Worm (Caenorhabditis elegans) whole organism, mixed stage, embryonic: Measurements from ENCODE around the gene pyk-2.
"Not testable (repeated sequence)": the region's sequence is repeated elsewhere in the genome, so short reads cannot be mapped to it uniquely, and the experiment has no call there.

ENCODE experiments used
- bed-3 ChIP-seq: fragments of 200-800 bp; sonication (Bioruptor generic); optimal IDR thresholded peaks from 3 replicates; lab custom pipeline; 2018; ENCODE audit warnings: mild to moderate bottlenecking, missing genetic modification characterization, moderate library complexity, missing compliant biosample characterization
- blmp-1 ChIP-seq: fragments of 150-350 bp; optimal IDR thresholded peaks from 2 replicates; lab custom pipeline; 2014; ENCODE audit warnings: missing biosample characterization, missing genetic modification characterization
- ceh-39 ChIP-seq: fragments of 150-350 bp; optimal IDR thresholded peaks from 2 replicates; lab custom pipeline; 2014; ENCODE audit warnings: missing biosample characterization, missing genetic modification characterization
- ceh-43 ChIP-seq: fragments of 200-800 bp; sonication (Bioruptor generic); optimal IDR thresholded peaks from 2 replicates; lab custom pipeline; 2018; ENCODE audit warnings: mild to moderate bottlenecking, missing genetic modification characterization, moderate library complexity, missing compliant biosample characterization
- ceh-83 ChIP-seq: fragments of 200-800 bp; sonication (Bioruptor generic); optimal IDR thresholded peaks from 2 replicates; lab custom pipeline; 2018; ENCODE audit warnings: mild to moderate bottlenecking, missing genetic modification characterization, missing compliant biosample characterization
- ces-1 ChIP-seq: fragments of 150-350 bp; optimal IDR thresholded peaks from 2 replicates; lab custom pipeline; 2014; ENCODE audit warnings: missing biosample characterization, missing genetic modification reagents, missing genetic modification characterization
- cnd-1 ChIP-seq: fragments of 200-800 bp; sonication (Bioruptor generic); optimal IDR thresholded peaks from 2 replicates; lab custom pipeline; 2018; ENCODE audit warnings: mild to moderate bottlenecking, missing genetic modification characterization, missing compliant biosample characterization
- elt-1 ChIP-seq: sonication (generic microtip); optimal IDR thresholded peaks from 2 replicates; lab custom pipeline; 2017; ENCODE audit warnings: missing genetic modification characterization, mild to moderate bottlenecking, missing compliant biosample characterization, antibody characterized with exemption, moderate library complexity, borderline replicate concordance; ENCODE audit not compliant: insufficient read depth
- elt-3 ChIP-seq: fragments of 150-350 bp; optimal IDR thresholded peaks from 2 replicates; lab custom pipeline; 2014; ENCODE audit warnings: missing biosample characterization, missing genetic modification characterization
- hlh-1 ChIP-seq: fragments of 150-350 bp; optimal IDR thresholded peaks from 2 replicates; lab custom pipeline; 2014; ENCODE audit warnings: missing biosample characterization, missing genetic modification reagents, missing genetic modification characterization
- lin-13 ChIP-seq: fragments of 150-350 bp; optimal IDR thresholded peaks from 2 replicates; lab custom pipeline; 2014; ENCODE audit warnings: missing biosample characterization, missing genetic modification characterization
- lin-32 ChIP-seq: fragments of 200-800 bp; sonication (Bioruptor generic); optimal IDR thresholded peaks from 2 replicates; lab custom pipeline; 2018; ENCODE audit warnings: mild to moderate bottlenecking, missing genetic modification characterization, missing compliant biosample characterization
- lsy-2 ChIP-seq: fragments of 150-350 bp; optimal IDR thresholded peaks from 2 replicates; lab custom pipeline; 2014; ENCODE audit warnings: missing biosample characterization, missing genetic modification characterization
- mab-5 ChIP-seq: fragments of 150-350 bp; optimal IDR thresholded peaks from 2 replicates; lab custom pipeline; 2014; ENCODE audit warnings: missing biosample characterization, missing genetic modification characterization
- mep-1 ChIP-seq: fragments of 150-350 bp; optimal IDR thresholded peaks from 2 replicates; lab custom pipeline; 2017; ENCODE audit warnings: missing biosample characterization, missing genetic modification reagents, missing genetic modification characterization, inconsistent platforms
- mls-2 ChIP-seq: sonication (generic microtip); optimal IDR thresholded peaks from 2 replicates; lab custom pipeline; 2016; ENCODE audit warnings: mild to moderate bottlenecking, missing genetic modification characterization, moderate library complexity, missing compliant biosample characterization
- nhr-12 ChIP-seq: fragments of 150-350 bp; optimal IDR thresholded peaks from 2 replicates; lab custom pipeline; 2014; ENCODE audit warnings: missing biosample characterization, missing genetic modification characterization
- nhr-2 ChIP-seq: fragments of 150-350 bp; optimal IDR thresholded peaks from 2 replicates; lab custom pipeline; 2014; ENCODE audit warnings: missing biosample characterization, missing genetic modification characterization
- nhr-28 ChIP-seq: fragments of 150-350 bp; optimal IDR thresholded peaks from 2 replicates; lab custom pipeline; 2014; ENCODE audit warnings: missing biosample characterization, missing genetic modification characterization
- nhr-76 ChIP-seq: sonication (generic microtip); optimal IDR thresholded peaks from 2 replicates; lab custom pipeline; 2017; ENCODE audit warnings: missing biosample characterization, missing genetic modification characterization
- pha-4 ChIP-seq: fragments of 150-350 bp; optimal IDR thresholded peaks from 2 replicates; lab custom pipeline; 2018; ENCODE audit warnings: missing biosample characterization, missing genetic modification reagents, missing genetic modification characterization
- sem-2 ChIP-seq: fragments of 200-800 bp; sonication (Bioruptor generic); optimal IDR thresholded peaks from 2 replicates; lab custom pipeline; 2018; ENCODE audit warnings: mild to moderate bottlenecking, missing genetic modification characterization, missing compliant biosample characterization
- snpc-4 ChIP-seq: fragments of 150-350 bp; optimal IDR thresholded peaks from 2 replicates; lab custom pipeline; 2014; ENCODE audit warnings: missing biosample characterization, missing genetic modification characterization
- tbx-8 ChIP-seq: fragments of 200-800 bp; sonication (Bioruptor generic); optimal IDR thresholded peaks from 2 replicates; lab custom pipeline; 2018; ENCODE audit warnings: mild to moderate bottlenecking, missing genetic modification characterization, moderate library complexity, missing compliant biosample characterization
- unc-120 ChIP-seq: sonication (generic microtip); optimal IDR thresholded peaks from 2 replicates; lab custom pipeline; 2017; ENCODE audit warnings: missing genetic modification characterization, missing compliant biosample characterization; ENCODE audit not compliant: poor library complexity, severe bottlenecking
- unc-39 ChIP-seq: fragments of 150-350 bp; optimal IDR thresholded peaks from 2 replicates; lab custom pipeline; 2014; ENCODE audit warnings: missing biosample characterization, missing genetic modification characterization
- unc-62 ChIP-seq: fragments of 150-350 bp; optimal IDR thresholded peaks from 2 replicates; lab custom pipeline; 2014; ENCODE audit warnings: missing biosample characterization, missing genetic modification reagents, missing genetic modification characterization
- zip-8 ChIP-seq: fragments of 150-350 bp; optimal IDR thresholded peaks from 2 replicates; lab custom pipeline; 2014; ENCODE audit warnings: missing biosample characterization, missing genetic modification characterization
- ztf-11 ChIP-seq: fragments of 150-350 bp; optimal IDR thresholded peaks from 2 replicates; lab custom pipeline; 2014; ENCODE audit warnings: missing biosample characterization, missing genetic modification characterization

pyk-2 gene

ce11 chrIV:10948797-10949196 is 39.1 kb downstream of the pyk-2 start, which contains the start of gene Y69E1A.1:
Gene Y69E1A.1, minus strand, starts transcription at chrIV:10948897.
- TF ChIP-seq tbx-8 (GFP tag; lab: Kevin White, UChicago) (no peak), mep-1 (tag; lab: Kevin White, UChicago) (no peak), nhr-2 (tag; lab: Kevin White, UChicago) (no peak), nhr-28 (tag; lab: Kevin White, UChicago) (no peak), lsy-2 (no peak)

- TF ChIP-seq unc-62 (GFP tag; lab: Kevin White, UChicago) = no peak
- no peak for TF ChIP-seq ceh-43
- TF ChIP-seq lin-32 (GFP tag; lab: Kevin White, UChicago) = no peak
- TF ChIP-seq sem-2 (GFP tag; lab: Kevin White, UChicago) = no peak
- no peak for TF ChIP-seq cnd-1 (tag; lab: Kevin White, UChicago)
- no peak for TF ChIP-seq ceh-83 (GFP tag; lab: Kevin White, UChicago)
- no peak for TF ChIP-seq mab-5 (tag; lab: Kevin White, UChicago)
- TF ChIP-seq nhr-28 (tag; lab: Kevin White, UChicago) = no peak
- no peak for TF ChIP-seq tbx-8 (GFP tag; lab: Kevin White, UChicago)
- no peak for TF ChIP-seq zip-8 (tag; lab: Kevin White, UChicago)
- no peak for TF ChIP-seq elt-3
- TF ChIP-seq mls-2 (tag; lab: Kevin White, UChicago) = no peak
- TF ChIP-seq mep-1 (tag; lab: Kevin White, UChicago) = no peak
- no peak for TF ChIP-seq unc-39 (tag; lab: Kevin White, UChicago)
- no peak for TF ChIP-seq blmp-1 (tag; lab: Kevin White, UChicago)
- TF ChIP-seq nhr-12 (tag; lab: Kevin White, UChicago) = no peak
- TF ChIP-seq nhr-2 (tag; lab: Kevin White, UChicago) = no peak
Measured at ce11 chrIV:10949510-10949909, 39.8 kb downstream of the pyk-2 start, which contains the start of gene nsph-3.1. Gene nsph-3.1, plus strand, starts transcription at chrIV:10949810.

ce11 chrIV:10950363-10951214 is 40.9 kb downstream of the pyk-2 start:
- no peak for TF ChIP-seq mls-2 (tag; lab: Kevin White, UChicago)
- TF ChIP-seq, all 35 proteins: peak for 0

ce11 chrIV:10951997-10952396 is 42.3 kb downstream of the pyk-2 start, which contains the start of gene Y69E1A.3:
Gene Y69E1A.3, plus strand, starts transcription at chrIV:10952297.
- TF ChIP-seq mep-1 (tag; lab: Kevin White, UChicago) (no peak), ceh-83 (GFP tag; lab: Kevin White, UChicago) (no peak), nhr-28 (tag; lab: Kevin White, UChicago) (no peak), unc-39 (tag; lab: Kevin White, UChicago) (no peak), ces-1 (GFP tag; lab: Kevin White, UChicago) (no peak), nhr-76 (tag; lab: Kevin White, UChicago) (no peak)

ce11 chrIV:10954955-10955354 is 45.2 kb downstream of the pyk-2 start, which contains the start of gene Y69E1A.4:
Gene Y69E1A.4, plus strand, starts transcription at chrIV:10955255.
- TF ChIP-seq ztf-11 (tag; lab: Kevin White, UChicago); sem-2 (GFP tag; lab: Kevin White, UChicago); bed-3 (GFP tag; lab: Kevin White, UChicago): not testable (repeated sequence)

ce11 chrIV:10957583-10958229 is 48.0 kb downstream of the pyk-2 start, which contains the start of gene Y69E1A.5:
Gene Y69E1A.5, minus strand, starts transcription at chrIV:10957655.
- no peak for TF ChIP-seq nhr-76 (tag; lab: Kevin White, UChicago)
- TF ChIP-seq ceh-39 (tag; lab: Kevin White, UChicago) = no peak
- no peak for TF ChIP-seq mep-1 (tag; lab: Kevin White, UChicago)
- no peak for TF ChIP-seq ces-1 (GFP tag; lab: Kevin White, UChicago)
- no peak for TF ChIP-seq elt-1
- TF ChIP-seq lin-13 (tag; lab: Kevin White, UChicago) = no peak
- no peak for TF ChIP-seq nhr-2 (tag; lab: Kevin White, UChicago)
- TF ChIP-seq mab-5 (tag; lab: Kevin White, UChicago) = peak; percentile 31
- TF ChIP-seq unc-62 (GFP tag; lab: Kevin White, UChicago) = peak; percentile 40
- no peak for TF ChIP-seq unc-39 (tag; lab: Kevin White, UChicago)
- TF ChIP-seq cnd-1 (tag; lab: Kevin White, UChicago) = no peak
- TF ChIP-seq lsy-2 = no peak
- TF ChIP-seq sem-2 (GFP tag; lab: Kevin White, UChicago) = no peak
- no peak for TF ChIP-seq mls-2 (tag; lab: Kevin White, UChicago)
- TF ChIP-seq snpc-4 = no peak
- TF ChIP-seq hlh-1 = peak; percentile 82
- TF ChIP-seq pha-4 (tag; lab: Kevin White, UChicago) = no peak
- no peak for TF ChIP-seq unc-120 (tag; lab: Kevin White, UChicago)
- no peak for TF ChIP-seq lin-32 (GFP tag; lab: Kevin White, UChicago)
